Fruit fly (Drosophila melanogaster): ENCODE data around the gene EMC2A.

Gene EMC2A

dm6 chr3R:16987924-16988298 is 8.0 kb downstream of the EMC2A start (continued):
- TF ChIP-seq CG15269 (tag; optimal IDR thresholded peaks at IDR 0.05), result peak; percentile 24
- peak in 1 of 2 experiments; percentile 26 for TF ChIP-seq Hr51 (GFP tag; optimal IDR thresholded peaks at IDR 0.05)
- peak; percentile 15 for TF ChIP-seq Xbp1 (GFP tag; optimal IDR thresholded peaks at IDR 0.05)
- peak; percentile 8 for TF ChIP-seq CG2678 (tag; optimal IDR thresholded peaks at IDR 0.05)
- TF ChIP-seq Sox102F (GFP tag; optimal IDR thresholded peaks at IDR 0.05), result peak; percentile 11
- peak; percentile 81 for TF ChIP-seq grau (tag; optimal IDR thresholded peaks at IDR 0.05)

- TF ChIP-seq Gug (GFP tag; IDR thresholded peaks at IDR 0.05), result no peak
- TF ChIP-seq Bteb2 (GFP tag; optimal IDR thresholded peaks at IDR 0.05), result no peak
- no peak for TF ChIP-seq BEAF-32 (GFP tag; optimal IDR thresholded peaks at IDR 0.05)
- no peak for TF ChIP-seq CG1603 (tag; optimal IDR thresholded peaks at IDR 0.05)
- TF ChIP-seq tll (GFP tag; optimal IDR thresholded peaks at IDR 0.05), result no peak
- TF ChIP-seq CG17802 (tag; optimal IDR thresholded peaks at IDR 0.05), result no peak
- no peak for TF ChIP-seq CG9876 (GFP tag; optimal IDR thresholded peaks at IDR 0.05)
- no peak for TF ChIP-seq bowl (GFP tag; IDR thresholded peaks at IDR 0.05)
- TF ChIP-seq NC2α (GFP tag; optimal IDR thresholded peaks at IDR 0.05), result no peak
- no peak for TF ChIP-seq Mad (GFP tag; optimal IDR thresholded peaks at IDR 0.05)
- TF ChIP-seq CG12104 (GFP tag; optimal IDR thresholded peaks at IDR 0.05), result no peak
- no peak for TF ChIP-seq CG30431 (GFP tag; optimal IDR thresholded peaks at IDR 0.05)
- TF ChIP-seq CG11696 (GFP tag; IDR thresholded peaks at IDR 0.05), result no peak
- no peak for TF ChIP-seq lbe (GFP tag; optimal IDR thresholded peaks at IDR 0.05)
- no peak for TF ChIP-seq H2.0 (GFP tag; IDR thresholded peaks at IDR 0.05)
- TF ChIP-seq Hr78 (GFP tag; optimal IDR thresholded peaks at IDR 0.05), result no peak
- TF ChIP-seq HLH54F (GFP tag; optimal IDR thresholded peaks at IDR 0.05), result no peak
- no peak for TF ChIP-seq CG10267 (tag; optimal IDR thresholded peaks at IDR 0.05)
- no peak; the same call in 2 of the 3 replicates for TF ChIP-seq z (GFP tag; IDR thresholded peaks at IDR 0.05)
- TF ChIP-seq NC2β (GFP tag; optimal IDR thresholded peaks at IDR 0.05), result no peak
- peak; percentile 11 for TF ChIP-seq Sox100B (GFP tag; optimal IDR thresholded peaks at IDR 0.05)
- peak; percentile 64; the same call in 1 of the 2 replicates for TF ChIP-seq rib (GFP tag; IDR thresholded peaks at IDR 0.05)
- TF ChIP-seq pum (GFP tag; optimal IDR thresholded peaks at IDR 0.05), result no peak
- TF ChIP-seq CG6272 (GFP tag; IDR thresholded peaks at IDR 0.05), result no peak
- TF ChIP-seq D (optimal IDR thresholded peaks at IDR 0.05), result peak; percentile 1
- TF ChIP-seq D (GFP tag; optimal IDR thresholded peaks at IDR 0.05), result no peak
- no peak for TF ChIP-seq Ravus (GFP tag; IDR thresholded peaks at IDR 0.05)
- TF ChIP-seq CG34376 (GFP tag; optimal IDR thresholded peaks at IDR 0.05), result peak; percentile 67
- peak; percentile 44; the same call in 1 of the 3 replicates for TF ChIP-seq vnd (GFP tag; IDR thresholded peaks at IDR 0.05; ENCODE audit: partially characterized antibody)
- no peak for TF ChIP-seq Nf-YC (tag; optimal IDR thresholded peaks at IDR 0.05)
- TF ChIP-seq onecut (GFP tag; IDR thresholded peaks at IDR 0.05), result peak; percentile 41; the same call in 1 of the 2 replicates
- no peak for TF ChIP-seq pita (GFP tag; optimal IDR thresholded peaks at IDR 0.05)
- TF ChIP-seq Six4 (GFP tag; optimal IDR thresholded peaks at IDR 0.05), result no peak
- TF ChIP-seq lov (optimal IDR thresholded peaks at IDR 0.05), result no peak
- TF ChIP-seq lov (GFP tag; IDR thresholded peaks at IDR 0.05), result no peak
- no peak for TF ChIP-seq tup (GFP tag; optimal IDR thresholded peaks at IDR 0.05)
- peak; percentile 4 for TF ChIP-seq CG3407 (GFP tag; optimal IDR thresholded peaks at IDR 0.05)
- no peak for TF ChIP-seq CG2129 (GFP tag; IDR thresholded peaks at IDR 0.05; ENCODE audit: partially characterized antibody)
- no peak for TF ChIP-seq croc (GFP tag; conservative IDR thresholded peaks at IDR 0.05)
- TF ChIP-seq CG3726 (GFP tag; IDR thresholded peaks at IDR 0.05), result no peak
- no peak for TF ChIP-seq cas (GFP tag; IDR thresholded peaks at IDR 0.05)
- TF ChIP-seq CG11247 (GFP tag; IDR thresholded peaks at IDR 0.05), result no peak
- TF ChIP-seq Dll (GFP tag; IDR thresholded peaks at IDR 0.05; ENCODE audit: partially characterized antibody), result no peak
Measured at dm6 chr3R:16987220-16987923, 8.5 kb downstream of the EMC2A start, which contains the start of gene CG18622. Gene CG18622, minus strand, starts transcription at chr3R:16987732.
